Worm (Caenorhabditis elegans): ENCODE results near the gene tac-1.

DNA sequence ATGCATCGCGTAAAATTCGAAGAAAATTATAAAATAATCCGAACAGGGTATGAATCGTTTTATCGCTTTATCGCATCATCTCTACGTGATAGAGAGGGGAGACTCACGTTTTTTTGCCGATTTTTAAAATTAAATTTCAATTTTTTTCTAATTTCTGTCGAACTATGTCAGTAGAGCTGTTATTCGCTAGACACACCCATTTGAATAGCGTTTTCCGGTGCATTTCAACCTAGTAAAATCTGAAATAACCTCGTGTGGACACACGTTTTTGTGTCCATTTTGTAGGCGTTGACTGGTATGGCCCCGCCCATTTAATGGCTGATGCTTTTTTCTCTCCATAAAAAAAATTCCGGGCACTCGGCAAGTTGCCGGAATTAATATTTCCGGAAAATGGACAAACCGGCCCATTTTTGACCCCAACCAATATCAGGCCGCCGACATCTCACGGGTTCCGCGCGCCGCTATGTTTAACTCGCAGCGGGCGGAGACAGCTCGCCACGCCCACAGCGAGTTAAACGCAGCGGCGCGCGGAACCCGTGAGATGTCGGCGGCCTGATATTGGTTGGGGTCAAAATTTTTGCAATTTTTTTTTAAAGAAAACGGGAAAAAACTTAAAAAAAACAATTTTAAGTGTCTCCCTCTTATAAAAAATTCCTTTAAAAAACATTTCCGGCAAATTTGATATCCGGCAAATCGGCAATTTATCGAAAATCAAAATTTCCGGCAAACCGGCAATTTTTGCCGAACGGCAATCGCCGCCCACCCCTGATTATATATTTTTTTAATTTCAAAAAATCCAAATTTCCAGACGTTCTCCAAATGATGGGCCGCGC, 19.5 kb upstream of the tac-1 start, which contains the start of gene Y54E2A.7:
- TF ChIP-seq ceh-45 (GFP tag; IDR thresholded peaks at IDR 0.05) (no peak), ets-4 (tag; optimal IDR thresholded peaks at IDR 0.05) (no peak), ama-1 (optimal IDR thresholded peaks at IDR 0.05) (no peak), fkh-10 (GFP tag; optimal IDR thresholded peaks at IDR 0.05) (no peak), ceh-34 (tag; optimal IDR thresholded peaks at IDR 0.05) (no peak)
